Worm (Caenorhabditis elegans) whole organism, young adult: ENCODE measurements around the gene M88.3.

Source experiments
- F55B11.4 ChIP-seq: sonication (generic microtip); optimal IDR thresholded peaks from 2 replicates; lab custom pipeline; 2016; ENCODE audit warnings: missing compliant biosample characterization, missing genetic modification characterization, borderline replicate concordance; ENCODE audit not compliant: insufficient read depth
- Y56A3A.18 ChIP-seq: fragments of 200-800 bp; sonication (Bioruptor generic); IDR thresholded peaks from 2 replicates; pipeline ENCODE4 v1.3.6; 2022; ENCODE audit warnings: missing genetic modification reagents, missing genetic modification characterization, missing compliant biosample characterization
- ama-1 ChIP-seq, 3 experiments: fragments of 150-350 bp in 1 of 3; sonication (generic microtip) in 2 of 3; optimal IDR thresholded peaks; 2 replicates each; lab custom pipeline; 2014 to 2018; ENCODE audit warnings: missing biosample characterization in 2 of 3, missing genetic modification characterization in 2 of 3, missing genetic modification reagents in 2 of 3
- bed-1 ChIP-seq: fragments of 200-800 bp; sonication (Bioruptor generic); IDR thresholded peaks from 2 replicates; pipeline ENCODE4 v1.3.6; 2022; ENCODE audit warnings: missing genetic modification reagents, missing genetic modification characterization, missing compliant biosample characterization
- ztf-3 ChIP-seq: fragments of 200-800 bp; sonication (Bioruptor generic); optimal IDR thresholded peaks from 2 replicates; lab custom pipeline; 2018; ENCODE audit warnings: mild to moderate bottlenecking, missing genetic modification characterization, missing compliant biosample characterization

ce11 chrIII:4513926-4514325 is 30.9 kb downstream of the M88.3 start:
- no peak for TF ChIP-seq bed-1
- TF ChIP-seq F55B11.4 (tag; lab: Kevin White, UChicago): no peak
- TF ChIP-seq Y56A3A.18 (GFP tag; lab: Robert Waterston, UW): no peak
- no peak for TF ChIP-seq ztf-3 (GFP tag; lab: Kevin White, UChicago)
- TF ChIP-seq ama-1 (optimal IDR thresholded peaks at IDR 0.05; lab: Kevin White, UChicago): no peak
- no peak for TF ChIP-seq ama-1 (GFP tag; optimal IDR thresholded peaks at IDR 0.05; lab: Kevin White, UChicago)
